Fruit fly (Drosophila melanogaster) whole organism, embryonic: ENCODE results near the gene trv.

ENCODE experiments used
- Abd-B ChIP-seq: fragments of 200-800 bp; sonication (Bioruptor generic); optimal IDR thresholded peaks from 2 replicates; lab custom pipeline; 2018; ENCODE audit warnings: missing biosample characterization, mild to moderate bottlenecking, missing genetic modification characterization, moderate library complexity
- Adf1 ChIP-seq: fragments of 200-800 bp; sonication (Bioruptor generic); IDR thresholded peaks from 2 replicates; pipeline ENCODE4 v1.3.6; 2022; ENCODE audit warnings: missing biosample characterization, missing genetic modification characterization
- B-H2 ChIP-seq: fragments of 200-800 bp; sonication (Bioruptor generic); optimal IDR thresholded peaks from 2 replicates; lab custom pipeline; 2018; ENCODE audit warnings: missing biosample characterization, mild to moderate bottlenecking, missing genetic modification characterization
- CG10147 ChIP-seq: fragments of 200-800 bp; sonication (Bioruptor generic); optimal IDR thresholded peaks from 2 replicates; lab custom pipeline; 2019; ENCODE audit warnings: missing biosample characterization, mild to moderate bottlenecking, missing genetic modification characterization, moderate library complexity
- CG10209 ChIP-seq: fragments of 200-800 bp; sonication (Bioruptor generic); optimal IDR thresholded peaks from 3 replicates; lab custom pipeline; 2017; ENCODE audit warnings: missing biosample characterization, mild to moderate bottlenecking, missing genetic modification characterization, missing genetic modification reagents
- CG10274 ChIP-seq: fragments of 200-800 bp; sonication (Bioruptor generic); optimal IDR thresholded peaks from 3 replicates; lab custom pipeline; 2017; ENCODE audit warnings: missing biosample characterization, mild to moderate bottlenecking, missing genetic modification characterization
- CG10431 ChIP-seq: fragments of 200-800 bp; sonication (Bioruptor generic); optimal IDR thresholded peaks from 3 replicates; lab custom pipeline; 2018; ENCODE audit warnings: missing biosample characterization, mild to moderate bottlenecking, missing genetic modification characterization
- CG10959 ChIP-seq: fragments of 200-800 bp; sonication (Bioruptor generic); IDR thresholded peaks from 2 replicates; pipeline ENCODE4 v1.3.6; 2022; ENCODE audit warnings: missing biosample characterization, missing genetic modification characterization
- CG12236 ChIP-seq: fragments of 200-800 bp; sonication (Bioruptor generic); optimal IDR thresholded peaks from 2 replicates; lab custom pipeline; 2016; ENCODE audit warnings: missing biosample characterization, missing genetic modification characterization
- CG14441 ChIP-seq: fragments of 200-800 bp; sonication (Bioruptor generic); IDR thresholded peaks from 2 replicates; pipeline ENCODE4 v1.3.6; 2022; ENCODE audit warnings: missing biosample characterization, missing genetic modification characterization
- CG14965 ChIP-seq: fragments of 200-800 bp; sonication (Bioruptor generic); optimal IDR thresholded peaks from 2 replicates; lab custom pipeline; 2016; ENCODE audit warnings: missing biosample characterization, missing genetic modification characterization, borderline replicate concordance
- CG15479 ChIP-seq: fragments of 200-800 bp; sonication (Bioruptor generic); optimal IDR thresholded peaks from 3 replicates; lab custom pipeline; 2019; ENCODE audit warnings: missing biosample characterization, mild to moderate bottlenecking, missing genetic modification characterization, moderate library complexity
- CG1792 ChIP-seq: fragments of 200-800 bp; sonication (Bioruptor generic); optimal IDR thresholded peaks from 2 replicates; lab custom pipeline; 2016; ENCODE audit warnings: missing biosample characterization, missing genetic modification characterization
- CG4360 ChIP-seq: fragments of 200-800 bp; sonication (Bioruptor generic); IDR thresholded peaks from 2 replicates; pipeline ENCODE4 v1.3.6; 2022; ENCODE audit warnings: missing biosample characterization, missing genetic modification characterization
- CG6175 ChIP-seq: fragments of 200-800 bp; sonication (Bioruptor generic); IDR thresholded peaks from 3 replicates; pipeline ENCODE4 v1.3.6; 2022; ENCODE audit warnings: missing biosample characterization, missing genetic modification characterization
- CG6272 ChIP-seq: fragments of 200-800 bp; sonication (Bioruptor generic); IDR thresholded peaks from 2 replicates; pipeline ENCODE4 v1.3.6; 2022; ENCODE audit warnings: missing biosample characterization, missing genetic modification characterization
- CG8290 ChIP-seq, 3 experiments: fragments of 200-800 bp; sonication (Bioruptor generic); optimal IDR thresholded peaks; 2 replicates each; lab custom pipeline; 2016 to 2019; ENCODE audit warnings: missing biosample characterization in 3 of 3, missing genetic modification characterization in 3 of 3, mild to moderate bottlenecking in 2 of 3, moderate library complexity in 1 of 3
- CG8388 ChIP-seq: fragments of 200-800 bp; sonication (Bioruptor generic); optimal IDR thresholded peaks from 2 replicates; lab custom pipeline; 2019; ENCODE audit warnings: missing biosample characterization, mild to moderate bottlenecking, missing genetic modification characterization, moderate library complexity
- CG8944 ChIP-seq: fragments of 200-800 bp; sonication (Bioruptor generic); optimal IDR thresholded peaks from 3 replicates; lab custom pipeline; 2016; ENCODE audit warnings: missing biosample characterization, missing genetic modification characterization
- CG9215 ChIP-seq: fragments of 200-800 bp; sonication (Bioruptor generic); IDR thresholded peaks from 2 replicates; pipeline ENCODE4 v1.3.6; 2022; ENCODE audit warnings: missing biosample characterization, missing genetic modification characterization
- Dad ChIP-seq: fragments of 200-800 bp; sonication (Bioruptor generic); optimal IDR thresholded peaks from 3 replicates; lab custom pipeline; 2016; ENCODE audit warnings: missing biosample characterization, missing genetic modification characterization
- Dip2 ChIP-seq: fragments of 200-800 bp; sonication (Bioruptor generic); IDR thresholded peaks from 2 replicates; pipeline ENCODE4 v1.3.6; 2022; ENCODE audit warnings: missing biosample characterization, missing genetic modification characterization
- Dip3 ChIP-seq: fragments of 200-800 bp; sonication (Bioruptor generic); optimal IDR thresholded peaks from 3 replicates; lab custom pipeline; 2016; ENCODE audit warnings: missing biosample characterization, missing genetic modification characterization
- Dp ChIP-seq: fragments of 200-800 bp; sonication (Bioruptor generic); optimal IDR thresholded peaks from 2 replicates; lab custom pipeline; 2018; ENCODE audit warnings: missing biosample characterization, mild to moderate bottlenecking, missing genetic modification characterization, moderate library complexity
- E2f1 ChIP-seq: fragments of 200-800 bp; sonication (Bioruptor generic); IDR thresholded peaks from 2 replicates; pipeline ENCODE4 v1.3.6; 2022; ENCODE audit warnings: missing biosample characterization, missing genetic modification characterization
- HLH3B ChIP-seq: fragments of 200-800 bp; sonication (Bioruptor generic); IDR thresholded peaks from 2 replicates; pipeline ENCODE4 v1.3.6; 2022; ENCODE audit warnings: missing biosample characterization, missing genetic modification characterization
- HmgD ChIP-seq: fragments of 200-800 bp; sonication (Bioruptor generic); optimal IDR thresholded peaks from 3 replicates; lab custom pipeline; 2016; ENCODE audit warnings: missing biosample characterization, missing genetic modification characterization
- MBD-R2 ChIP-seq: fragments of 200-800 bp; sonication (Bioruptor generic); IDR thresholded peaks from 2 replicates; pipeline ENCODE4 v1.3.6; 2022; ENCODE audit warnings: missing biosample characterization, missing genetic modification characterization
- MTF-1 ChIP-seq: fragments of 200-800 bp; sonication (Bioruptor generic); optimal IDR thresholded peaks from 2 replicates; lab custom pipeline; 2018; ENCODE audit warnings: missing biosample characterization, mild to moderate bottlenecking, missing genetic modification characterization, borderline replicate concordance
- Mes4 ChIP-seq: fragments of 200-800 bp; sonication (Bioruptor generic); optimal IDR thresholded peaks from 2 replicates; lab custom pipeline; 2016; ENCODE audit warnings: missing biosample characterization, missing genetic modification characterization
- Myb ChIP-seq: fragments of 200-800 bp; sonication (Bioruptor generic); optimal IDR thresholded peaks from 2 replicates; lab custom pipeline; 2016; ENCODE audit warnings: missing biosample characterization, missing genetic modification characterization
- NK7.1 ChIP-seq: fragments of 200-800 bp; sonication (Bioruptor generic); optimal IDR thresholded peaks from 3 replicates; lab custom pipeline; 2016; ENCODE audit warnings: missing biosample characterization, missing genetic modification characterization
- NfI ChIP-seq: fragments of 200-800 bp; sonication (Bioruptor generic); optimal IDR thresholded peaks from 3 replicates; lab custom pipeline; 2018; ENCODE audit warnings: missing biosample characterization, mild to moderate bottlenecking, missing genetic modification characterization, moderate library complexity
- Ptx1 ChIP-seq: fragments of 200-800 bp; sonication (Bioruptor generic); IDR thresholded peaks from 2 replicates; pipeline ENCODE4 v1.3.6; 2022; ENCODE audit warnings: missing biosample characterization, missing genetic modification characterization
- Ravus ChIP-seq: fragments of 200-800 bp; sonication (Bioruptor generic); IDR thresholded peaks from 2 replicates; pipeline ENCODE4 v1.3.6; 2022; ENCODE audit warnings: missing biosample characterization, missing genetic modification characterization
- Six4 ChIP-seq: fragments of 200-800 bp; sonication (Bioruptor generic); optimal IDR thresholded peaks from 2 replicates; lab custom pipeline; 2016; ENCODE audit warnings: missing biosample characterization, missing genetic modification characterization
- ap ChIP-seq: fragments of 200-800 bp; sonication (Bioruptor generic); IDR thresholded peaks from 2 replicates; pipeline ENCODE4 v1.3.6; 2022; ENCODE audit warnings: missing biosample characterization, missing genetic modification characterization
- ase ChIP-seq: fragments of 200-800 bp; sonication (Bioruptor generic); IDR thresholded peaks from 3 replicates; pipeline ENCODE4 v1.3.6; 2022; ENCODE audit warnings: missing biosample characterization, missing genetic modification characterization
- corto ChIP-seq: fragments of 200-800 bp; sonication (Bioruptor generic); optimal IDR thresholded peaks from 2 replicates; lab custom pipeline; 2016; ENCODE audit warnings: missing biosample characterization, mild to moderate bottlenecking, missing genetic modification characterization, moderate library complexity
- fd102C ChIP-seq: fragments of 200-800 bp; sonication (Bioruptor generic); optimal IDR thresholded peaks from 2 replicates; lab custom pipeline; 2018; ENCODE audit warnings: missing biosample characterization, mild to moderate bottlenecking, missing genetic modification characterization, moderate library complexity
- gfzf ChIP-seq: fragments of 200-800 bp; sonication (Bioruptor generic); optimal IDR thresholded peaks from 2 replicates; lab custom pipeline; 2016; ENCODE audit warnings: missing biosample characterization, mild to moderate bottlenecking, missing genetic modification characterization, moderate library complexity
- gsb-n ChIP-seq: fragments of 200-800 bp; sonication (Bioruptor generic); optimal IDR thresholded peaks from 3 replicates; lab custom pipeline; 2018; ENCODE audit warnings: missing biosample characterization, mild to moderate bottlenecking, missing genetic modification characterization
- knrl ChIP-seq: fragments of 200-800 bp; sonication (Bioruptor generic); IDR thresholded peaks from 3 replicates; pipeline ENCODE4 v1.3.6; 2022; ENCODE audit warnings: missing biosample characterization, missing genetic modification characterization; ENCODE audit not compliant: partially characterized antibody
- lov ChIP-seq, 2 experiments: fragments of 200-800 bp in 1 of 2; fragments of >200 bp in 1 of 2; sonication (Bioruptor generic) in 1 of 2; IDR thresholded peaks in 1 of 2; optimal IDR thresholded peaks in 1 of 2; 2 replicates in 1 of 2; 3 replicates in 1 of 2; pipeline versions ENCODE4 v1.3.6 to Lab custom; 2017 to 2022; ENCODE audit warnings: missing biosample characterization in 1 of 2, missing genetic modification characterization in 1 of 2
- pfk ChIP-seq: fragments of 200-800 bp; sonication (Bioruptor generic); optimal IDR thresholded peaks from 2 replicates; lab custom pipeline; 2018; ENCODE audit warnings: missing biosample characterization, mild to moderate bottlenecking, missing genetic modification characterization, moderate library complexity
- repo ChIP-seq: fragments of 200-800 bp; sonication (Bioruptor generic); optimal IDR thresholded peaks from 2 replicates; lab custom pipeline; 2016; ENCODE audit warnings: missing biosample characterization, missing genetic modification characterization
- scrt ChIP-seq: fragments of 200-800 bp; sonication (Bioruptor generic); optimal IDR thresholded peaks from 2 replicates; lab custom pipeline; 2018; ENCODE audit warnings: missing biosample characterization, mild to moderate bottlenecking, missing genetic modification characterization, moderate library complexity
- sens ChIP-seq: fragments of 200-800 bp; sonication (Bioruptor generic); peaks from one replicate; lab custom pipeline; 2016; ENCODE audit warnings: missing biosample characterization, missing genetic modification characterization
- toy ChIP-seq: fragments of 200-800 bp; sonication (Bioruptor generic); IDR thresholded peaks from 2 replicates; pipeline ENCODE4 v1.3.6; 2022; ENCODE audit warnings: missing biosample characterization, missing genetic modification characterization
- trh ChIP-seq: fragments of 200-800 bp; sonication (Bioruptor generic); optimal IDR thresholded peaks from 2 replicates; lab custom pipeline; 2016; ENCODE audit warnings: missing biosample characterization, missing genetic modification characterization
- wor ChIP-seq: fragments of 200-800 bp; sonication (Bioruptor generic); IDR thresholded peaks from 2 replicates; pipeline ENCODE4 v1.3.6; 2022; ENCODE audit warnings: missing biosample characterization, missing genetic modification characterization

The trv gene

DNA sequence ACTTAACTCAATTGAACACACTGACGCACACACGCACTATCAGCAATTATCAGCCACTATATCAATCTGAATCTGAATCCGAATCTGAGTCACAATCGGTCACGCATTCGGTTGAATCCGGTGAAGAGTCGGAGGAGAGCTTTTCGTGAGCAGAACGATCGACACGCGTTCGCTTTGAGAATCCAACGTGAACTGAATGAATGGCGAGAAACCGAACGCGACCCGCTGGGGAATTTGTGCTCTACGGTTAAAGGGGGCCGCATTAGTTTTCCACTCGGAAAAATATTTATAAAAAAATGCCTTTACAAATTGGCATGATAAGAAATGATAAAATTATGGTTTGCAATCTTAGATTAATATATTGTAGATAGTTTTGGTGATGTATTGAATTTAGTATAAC is 38.2 kb upstream of the trv start, which contains the start of gene betaTub97EF (continued):
- TF ChIP-seq Six4 (GFP tag; lab: Kevin White, UChicago) (no peak), CG6175 (GFP tag; lab: Robert Waterston, UW) (peak; percentile 33; the same call in 1 of the 3 replicates), MBD-R2 (GFP tag; lab: Robert Waterston, UW) (no peak), B-H2 (GFP tag; lab: Kevin White, UChicago) (peak; percentile 10), CG10274 (GFP tag; lab: Kevin White, UChicago) (no peak), Myb (no peak), lov (optimal IDR thresholded peaks at IDR 0.05; lab: Kevin White, UChicago) (no peak), lov (GFP tag; IDR thresholded peaks at IDR 0.05; lab: Robert Waterston, UW) (no peak), CG14441 (0 out of 2 replicates have a peak, but pooled peaks have one; percentile 40), HLH3B (GFP tag; lab: Robert Waterston, UW) (no peak), Mes4 (GFP tag; lab: Kevin White, UChicago) (no peak), scrt (GFP tag; lab: Kevin White, UChicago) (no peak), ap (GFP tag; lab: Robert Waterston, UW) (no peak), NK7.1 (no peak), gfzf (GFP tag; lab: Kevin White, UChicago) (no peak), CG1792 (no peak), Adf1 (no peak), CG8388 (GFP tag; lab: Kevin White, UChicago) (no peak), CG8290 (GFP tag; optimal IDR thresholded peaks at IDR 0.05; lab: Kevin White, UChicago) (no peak), CG8290 (tag; optimal IDR thresholded peaks at IDR 0.05; lab: Kevin White, UChicago) (peak in 1 of 2 experiments; percentile 69), pfk (GFP tag; lab: Kevin White, UChicago) (no peak), corto (GFP tag; lab: Kevin White, UChicago) (no peak), wor (GFP tag; lab: Robert Waterston, UW) (no peak), CG9215 (GFP tag; lab: Robert Waterston, UW) (no peak), fd102C (no peak), trh (GFP tag; lab: Kevin White, UChicago) (no peak), CG10959 (no peak), CG6272 (no peak), repo (GFP tag; lab: Kevin White, UChicago) (no peak), Dip2 (GFP tag; lab: Robert Waterston, UW) (no peak), knrl (GFP tag; lab: Robert Waterston, UW) (no peak), CG10147 (GFP tag; lab: Kevin White, UChicago) (no peak), CG10431 (GFP tag; lab: Kevin White, UChicago) (no peak), MTF-1 (GFP tag; lab: Kevin White, UChicago) (no peak), CG8944 (GFP tag; lab: Kevin White, UChicago) (no peak), CG12236 (GFP tag; lab: Kevin White, UChicago) (no peak), HmgD (GFP tag; lab: Kevin White, UChicago) (no peak), Abd-B (no peak), Ptx1 (GFP tag; lab: Robert Waterston, UW) (no peak), Dp (GFP tag; lab: Kevin White, UChicago) (no peak), Ravus (no peak), Dip3 (GFP tag; lab: Kevin White, UChicago) (no peak), CG14965 (GFP tag; lab: Kevin White, UChicago) (no peak), toy (GFP tag; lab: Robert Waterston, UW) (no peak), sens (GFP tag; lab: Kevin White, UChicago) (no peak), CG4360 (GFP tag; lab: Robert Waterston, UW) (no peak), gsb-n (tag; lab: Kevin White, UChicago) (no peak), NfI (no peak), Dad (GFP tag; lab: Kevin White, UChicago) (no peak), CG10209 (GFP tag; lab: Kevin White, UChicago) (no peak), ase (GFP tag; lab: Robert Waterston, UW) (0 out of 3 replicates have a peak, but pooled peaks have one; percentile 8), CG15479 (GFP tag; lab: Kevin White, UChicago) (no peak), E2f1 (0 out of 2 replicates have a peak, but pooled peaks have one; percentile 28)
